Fruit fly (Drosophila melanogaster): Measurements from ENCODE around the gene Ada1-1.

Ada1-1 gene

dm6 chr2L:12010100-12010876 is 13.7 kb downstream of the Ada1-1 start:
- TF ChIP-seq ttk (optimal IDR thresholded peaks at IDR 0.05) (no peak), psq (optimal IDR thresholded peaks at IDR 0.05) (no peak), h (optimal IDR thresholded peaks at IDR 0.05) (no peak), insv (optimal IDR thresholded peaks at IDR 0.05) (no peak), Sin3A (optimal IDR thresholded peaks at IDR 0.05) (no peak), Myc (optimal IDR thresholded peaks at IDR 0.05) (no peak)

- TF ChIP-seq h (optimal IDR thresholded peaks at IDR 0.05) (no peak), Sin3A (optimal IDR thresholded peaks at IDR 0.05) (no peak), insv (optimal IDR thresholded peaks at IDR 0.05) (no peak), Myc (optimal IDR thresholded peaks at IDR 0.05) (no peak), psq (optimal IDR thresholded peaks at IDR 0.05) (no peak), ttk (optimal IDR thresholded peaks at IDR 0.05) (no peak)
These were observed 14.5 kb downstream of the Ada1-1 start for dm6 chr2L:12010877-12011666.

- TF ChIP-seq Myc (optimal IDR thresholded peaks at IDR 0.05): no peak
- TF ChIP-seq psq (optimal IDR thresholded peaks at IDR 0.05): no peak
- no peak for TF ChIP-seq h (optimal IDR thresholded peaks at IDR 0.05)
- TF ChIP-seq insv (optimal IDR thresholded peaks at IDR 0.05): no peak
- TF ChIP-seq Sin3A (optimal IDR thresholded peaks at IDR 0.05): no peak
- TF ChIP-seq ttk (optimal IDR thresholded peaks at IDR 0.05): no peak
These were observed 15.4 kb downstream of the Ada1-1 start for dm6 chr2L:12011682-12012655.

dm6 chr2L:12013243-12013642 is 16.6 kb downstream of the Ada1-1 start:
- TF ChIP-seq psq (optimal IDR thresholded peaks at IDR 0.05) (no peak), Sin3A (optimal IDR thresholded peaks at IDR 0.05) (no peak), insv (optimal IDR thresholded peaks at IDR 0.05) (no peak), h (optimal IDR thresholded peaks at IDR 0.05) (no peak), ttk (optimal IDR thresholded peaks at IDR 0.05) (no peak), Myc (optimal IDR thresholded peaks at IDR 0.05) (no peak)

DNA sequence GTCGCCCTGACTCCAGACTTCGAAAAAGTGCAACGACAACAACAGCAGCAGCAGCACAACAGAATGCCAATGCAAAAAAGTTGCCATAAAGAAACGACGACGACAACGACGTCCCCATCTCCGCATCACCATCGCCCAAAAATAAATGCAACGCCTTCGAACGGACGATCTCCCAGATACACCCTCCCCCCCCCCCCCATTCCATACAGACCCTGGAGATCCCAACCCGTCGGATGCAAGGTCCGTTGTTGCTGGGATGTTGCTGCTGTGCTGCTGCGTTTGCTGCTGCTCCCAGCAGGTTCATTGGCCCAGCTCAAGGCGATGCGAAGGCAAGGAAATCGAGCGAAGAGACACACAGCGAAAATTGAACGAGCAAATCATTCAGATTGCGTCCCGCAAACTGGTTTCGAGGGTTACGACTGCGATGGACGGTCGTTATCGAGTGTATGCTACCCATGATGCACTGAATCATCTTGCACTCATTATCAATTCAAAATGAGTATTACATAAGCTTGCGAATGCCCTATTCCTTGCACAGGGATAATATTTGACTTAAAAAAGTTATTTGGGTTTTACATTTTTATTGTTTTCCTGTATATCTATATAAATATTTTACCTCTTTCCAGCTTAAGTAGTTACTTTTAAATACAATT is 17.3 kb downstream of the Ada1-1 start:
- TF ChIP-seq insv (optimal IDR thresholded peaks at IDR 0.05): no peak
- TF ChIP-seq h (optimal IDR thresholded peaks at IDR 0.05): no peak
- no peak for TF ChIP-seq psq (optimal IDR thresholded peaks at IDR 0.05)
- TF ChIP-seq Myc (optimal IDR thresholded peaks at IDR 0.05): no peak
- no peak for TF ChIP-seq Sin3A (optimal IDR thresholded peaks at IDR 0.05)
- TF ChIP-seq ttk (optimal IDR thresholded peaks at IDR 0.05): no peak

DNA sequence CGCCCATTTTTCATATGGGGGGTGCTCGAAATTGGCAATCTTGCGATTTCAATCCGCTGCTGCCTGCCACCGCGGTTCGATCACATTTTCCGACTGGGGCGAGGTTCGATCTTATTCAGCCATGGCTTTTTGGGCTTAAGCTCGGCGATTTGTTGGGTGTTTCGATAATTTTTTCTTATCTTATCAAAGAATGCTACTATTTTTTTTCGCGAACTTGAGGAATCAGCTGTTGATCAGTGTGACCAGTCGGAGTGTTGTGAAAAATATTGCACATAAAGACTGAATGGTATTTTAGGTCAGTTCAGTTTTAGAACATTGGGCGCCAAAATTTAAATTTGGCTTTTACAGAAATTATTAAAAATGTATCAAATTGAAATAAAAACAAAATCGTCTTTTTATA is 24.1 kb downstream of the Ada1-1 start, which contains the start of gene Wdr81:
Wdr81 (minus strand) TSS at position 226 of the 400 bp plus-strand sequence.
- no peak for TF ChIP-seq Myc (optimal IDR thresholded peaks at IDR 0.05)
- TF ChIP-seq h (optimal IDR thresholded peaks at IDR 0.05): no peak
- TF ChIP-seq Sin3A (optimal IDR thresholded peaks at IDR 0.05): no peak
- no peak for TF ChIP-seq ttk (optimal IDR thresholded peaks at IDR 0.05)

dm6 chr2L:12021193-12021592 is 24.6 kb downstream of the Ada1-1 start:
- TF ChIP-seq ttk (optimal IDR thresholded peaks at IDR 0.05) (no peak), Sin3A (optimal IDR thresholded peaks at IDR 0.05) (no peak), insv (optimal IDR thresholded peaks at IDR 0.05) (no peak), psq (optimal IDR thresholded peaks at IDR 0.05) (no peak), h (optimal IDR thresholded peaks at IDR 0.05) (no peak), Myc (optimal IDR thresholded peaks at IDR 0.05) (no peak)

dm6 chr2L:12024104-12024503 is 27.5 kb downstream of the Ada1-1 start:
- TF ChIP-seq insv (optimal IDR thresholded peaks at IDR 0.05) (no peak), Sin3A (optimal IDR thresholded peaks at IDR 0.05) (no peak), psq (optimal IDR thresholded peaks at IDR 0.05) (no peak), ttk (optimal IDR thresholded peaks at IDR 0.05) (no peak), Myc (optimal IDR thresholded peaks at IDR 0.05) (no peak), h (optimal IDR thresholded peaks at IDR 0.05) (no peak)

DNA sequence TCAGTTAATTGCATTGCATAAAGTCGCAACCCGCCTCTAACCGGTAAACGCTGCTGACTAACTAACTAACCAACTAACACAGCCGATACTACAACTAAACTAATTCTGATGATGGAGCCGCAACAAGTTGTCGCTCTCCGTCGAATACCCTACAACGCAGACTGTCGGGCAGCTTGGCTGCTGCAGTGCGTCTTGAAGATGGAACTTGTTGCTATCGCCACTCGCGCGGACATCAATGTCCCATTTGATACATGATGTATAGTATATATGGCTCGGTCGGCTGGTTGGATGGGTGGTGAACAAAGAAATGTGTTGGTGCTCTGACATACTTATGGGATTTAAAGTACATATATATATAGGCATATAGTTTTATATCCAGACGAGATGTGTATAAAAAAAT is 28.9 kb downstream of the Ada1-1 start:
- TF ChIP-seq psq (optimal IDR thresholded peaks at IDR 0.05) (no peak), insv (optimal IDR thresholded peaks at IDR 0.05) (no peak), Sin3A (optimal IDR thresholded peaks at IDR 0.05) (no peak), Myc (optimal IDR thresholded peaks at IDR 0.05) (no peak), h (optimal IDR thresholded peaks at IDR 0.05) (no peak), ttk (optimal IDR thresholded peaks at IDR 0.05) (no peak)

DNA sequence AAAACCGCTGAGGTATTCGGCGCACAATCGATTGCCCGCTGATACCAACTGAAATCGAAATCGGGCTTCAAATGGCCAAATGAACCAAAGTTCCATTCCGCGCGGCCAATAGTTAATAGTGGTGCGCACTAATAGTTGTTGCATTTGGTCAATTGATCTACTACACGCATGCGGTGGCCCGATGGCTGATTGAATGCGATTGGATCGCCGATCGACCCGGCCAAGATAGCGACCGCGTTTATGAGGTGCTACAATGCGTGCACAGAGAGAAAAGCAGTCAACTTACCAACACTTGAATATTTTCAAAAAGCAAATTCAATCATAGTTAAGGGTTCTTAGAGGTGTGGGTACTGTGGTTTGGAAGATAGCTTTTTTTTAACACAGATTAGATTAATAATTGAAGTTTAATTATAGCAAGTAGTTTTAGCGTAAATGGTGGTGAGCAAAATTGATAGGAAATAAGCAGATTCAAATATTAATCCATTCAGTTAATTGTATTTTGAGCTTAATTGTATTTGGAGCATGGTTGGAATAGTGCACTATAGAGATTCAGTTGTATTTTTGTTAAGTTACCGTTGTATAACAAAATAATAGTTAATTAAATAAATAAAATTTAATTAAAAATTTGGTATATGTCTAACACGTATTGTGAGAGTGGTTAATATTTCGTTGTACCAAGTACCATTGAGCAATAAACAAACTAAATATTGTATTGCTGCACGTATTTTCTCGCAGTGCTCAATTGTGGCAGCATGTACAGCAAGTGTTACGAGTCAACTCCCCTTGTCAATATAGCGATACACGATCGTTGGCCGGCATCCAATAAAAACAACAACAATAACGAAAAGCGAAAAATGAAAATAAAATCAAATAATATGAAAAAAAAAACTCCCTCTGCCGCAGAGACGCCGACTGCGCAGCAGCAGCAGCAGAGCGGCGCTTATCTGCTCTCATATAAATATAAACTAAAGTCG is 30.1 kb downstream of the Ada1-1 start:
- TF ChIP-seq insv (optimal IDR thresholded peaks at IDR 0.05) (no peak), h (optimal IDR thresholded peaks at IDR 0.05) (no peak), psq (optimal IDR thresholded peaks at IDR 0.05) (no peak)
